Fruit fly (Drosophila melanogaster): ENCODE results near the gene bai.

dm6 chr3R:25056016-25056415 is 16.8 kb downstream of the bai start, which contains the start of the genes CG31111 and stac:
- TF ChIP-seq Awh (GFP tag; IDR thresholded peaks at IDR 0.05) = no peak
- TF ChIP-seq CG12942 (GFP tag; optimal IDR thresholded peaks at IDR 0.05) = no peak
- no peak for TF ChIP-seq CG4282 (GFP tag; optimal IDR thresholded peaks at IDR 0.05)
- TF ChIP-seq CG8478 (optimal IDR thresholded peaks at IDR 0.05) = no peak
- TF ChIP-seq cg (GFP tag; optimal IDR thresholded peaks at IDR 0.05) = no peak
- TF ChIP-seq CG6854 (GFP tag; optimal IDR thresholded peaks at IDR 0.05) = no peak
- no peak for TF ChIP-seq twi (tag; optimal IDR thresholded peaks at IDR 0.05)
- no peak for TF ChIP-seq pan (optimal IDR thresholded peaks at IDR 0.05)
- TF ChIP-seq pan (GFP tag; optimal IDR thresholded peaks at IDR 0.05 in 1 of 2, IDR thresholded peaks at IDR 0.05 in 1 of 2) = no peak
- no peak for TF ChIP-seq zen2 (GFP tag; IDR thresholded peaks at IDR 0.05; ENCODE audit: partially characterized antibody)
- TF ChIP-seq Hr78 (GFP tag; optimal IDR thresholded peaks at IDR 0.05) = no peak
- no peak for TF ChIP-seq Hey (tag; optimal IDR thresholded peaks at IDR 0.05)
- TF ChIP-seq inv (GFP tag; IDR thresholded peaks at IDR 0.05; ENCODE audit: partially characterized antibody) = no peak

Measured in whole organism, embryonic.